Fruit fly (Drosophila melanogaster) whole organism, wandering third instar larva: Measurements from ENCODE around the gene ppk28.
A peak's percentile ranks its signal among the peaks of the same experiment; 100 is the strongest.

ENCODE experiments used
- Abd-B ChIP-seq: fragments of >200 bp; optimal IDR thresholded peaks from 2 replicates; lab custom pipeline; 2017; ENCODE audit warnings: missing biosample characterization, missing genetic modification characterization
- CG9705 ChIP-seq: fragments of 200-800 bp; sonication (Bioruptor generic); optimal IDR thresholded peaks from 2 replicates; lab custom pipeline; 2018; ENCODE audit warnings: missing biosample characterization, mild to moderate bottlenecking, missing genetic modification characterization
- CrebA ChIP-seq: fragments of 200-800 bp; sonication (Bioruptor generic); optimal IDR thresholded peaks from 2 replicates; lab custom pipeline; 2016; ENCODE audit warnings: missing biosample characterization, mild to moderate bottlenecking, missing genetic modification characterization, borderline replicate concordance
- Dfd ChIP-seq: fragments of >200 bp; optimal IDR thresholded peaks from 2 replicates; lab custom pipeline; 2017; ENCODE audit warnings: missing biosample characterization, missing genetic modification characterization
- Dif ChIP-seq: fragments of 200-275, 200-300 bp; sonication (Bioruptor generic); optimal IDR thresholded peaks from 2 replicates; lab custom pipeline; 2018; ENCODE audit warnings: missing biosample characterization, missing genetic modification characterization; ENCODE audit not compliant: partially characterized antibody
- HLH106 ChIP-seq: fragments of 200-800 bp; optimal IDR thresholded peaks from 3 replicates; lab custom pipeline; 2019; ENCODE audit warnings: missing biosample characterization, mild to moderate bottlenecking, missing genetic modification characterization, moderate library complexity
- Hnf4 ChIP-seq: fragments of 200-800 bp; sonication (Bioruptor generic); optimal IDR thresholded peaks from 2 replicates; lab custom pipeline; 2016; ENCODE audit warnings: missing biosample characterization, mild to moderate bottlenecking, missing genetic modification characterization
- Hr78 ChIP-seq: fragments of >200 bp; optimal IDR thresholded peaks from 2 replicates; lab custom pipeline; 2017; ENCODE audit warnings: missing biosample characterization, missing genetic modification characterization
- Hr83 ChIP-seq: fragments of 200-300 bp; sonication (Bioruptor generic); optimal IDR thresholded peaks from 2 replicates; lab custom pipeline; 2016; ENCODE audit warnings: missing biosample characterization, mild to moderate bottlenecking, missing genetic modification characterization, moderate library complexity; ENCODE audit not compliant: poor library complexity, severe bottlenecking
- Jra ChIP-seq: sonication (Bioruptor generic); optimal IDR thresholded peaks from 2 replicates; lab custom pipeline; 2016; ENCODE audit warnings: missing biosample characterization, missing genetic modification characterization
- Mio ChIP-seq: sonication (Bioruptor generic); optimal IDR thresholded peaks from 2 replicates; lab custom pipeline; 2016; ENCODE audit warnings: missing biosample characterization, missing genetic modification characterization
- Myc ChIP-seq: fragments of >200 bp; optimal IDR thresholded peaks from 2 replicates; lab custom pipeline; 2017
- OdsH ChIP-seq: fragments of 200-800 bp; sonication (Bioruptor generic); optimal IDR thresholded peaks from 2 replicates; lab custom pipeline; 2016; ENCODE audit warnings: missing biosample characterization, mild to moderate bottlenecking, missing genetic modification characterization
- Rel ChIP-seq, 2 experiments: fragments of 200-800 bp; sonication (Bioruptor generic) in 1 of 2; optimal IDR thresholded peaks; 2 replicates in 1 of 2; 3 replicates in 1 of 2; lab custom pipeline; 2016 to 2019; ENCODE audit warnings: mild to moderate bottlenecking in 2 of 2, missing biosample characterization in 2 of 2, missing genetic modification characterization in 2 of 2, moderate library complexity in 1 of 2
- Sp1 ChIP-seq: fragments of 200-800 bp; sonication (Bioruptor generic); optimal IDR thresholded peaks from 3 replicates; lab custom pipeline; 2019; ENCODE audit warnings: missing biosample characterization, mild to moderate bottlenecking, missing genetic modification characterization, moderate library complexity
- Vsx2 ChIP-seq: fragments of 200-300, 225-300 bp; sonication (Bioruptor generic); optimal IDR thresholded peaks from 2 replicates; lab custom pipeline; 2018; ENCODE audit warnings: missing biosample characterization, missing genetic modification characterization; ENCODE audit not compliant: partially characterized antibody
- br ChIP-seq: fragments of 200-800 bp; sonication (Bioruptor generic); optimal IDR thresholded peaks from 2 replicates; lab custom pipeline; 2016; ENCODE audit warnings: missing biosample characterization, missing genetic modification characterization
- brk ChIP-seq: fragments of 200-800 bp; sonication (Bioruptor generic); optimal IDR thresholded peaks from 2 replicates; lab custom pipeline; 2016; ENCODE audit warnings: missing biosample characterization, mild to moderate bottlenecking, missing genetic modification characterization
- dl ChIP-seq, 2 experiments: fragments of 175-275, 200-275 bp in 1 of 2; fragments of 200-275 bp in 1 of 2; sonication (Bioruptor generic); optimal IDR thresholded peaks; lab custom pipeline; 2018; ENCODE audit warnings: mild to moderate bottlenecking in 2 of 2, missing biosample characterization in 2 of 2, missing genetic modification characterization in 2 of 2, moderate library complexity in 2 of 2; ENCODE audit not compliant: partially characterized antibody in 2 of 2, insufficient read depth in 1 of 2
- dmrt93B ChIP-seq: fragments of 200-800 bp; sonication (Bioruptor generic); optimal IDR thresholded peaks from 2 replicates; lab custom pipeline; 2018; ENCODE audit warnings: missing biosample characterization, mild to moderate bottlenecking, missing genetic modification characterization
- dsf ChIP-seq: sonication (Bioruptor generic); optimal IDR thresholded peaks from 2 replicates; lab custom pipeline; 2016; ENCODE audit warnings: missing biosample characterization, missing genetic modification characterization, borderline replicate concordance
- ey ChIP-seq: fragments of 200-800 bp; sonication (Bioruptor generic); optimal IDR thresholded peaks from 2 replicates; lab custom pipeline; 2016; ENCODE audit warnings: missing biosample characterization, missing genetic modification characterization
- foxo ChIP-seq, 2 experiments: fragments of 200-800 bp; sonication (Bioruptor generic); optimal IDR thresholded peaks; 2 replicates in 1 of 2; 3 replicates in 1 of 2; lab custom pipeline; 2016 to 2017; ENCODE audit warnings: missing biosample characterization in 2 of 2, missing genetic modification characterization in 2 of 2
- fru ChIP-seq: fragments of 200-800 bp; sonication (Bioruptor generic); optimal IDR thresholded peaks from 3 replicates; lab custom pipeline; 2016; ENCODE audit warnings: missing biosample characterization, mild to moderate bottlenecking, missing genetic modification characterization
- h ChIP-seq: fragments of 200-800 bp; sonication (Bioruptor generic); optimal IDR thresholded peaks from 3 replicates; lab custom pipeline; 2016; ENCODE audit warnings: missing biosample characterization, mild to moderate bottlenecking, missing genetic modification characterization
- jim ChIP-seq: fragments of 175-275, 200-325 bp; sonication (Bioruptor generic); optimal IDR thresholded peaks from 2 replicates; lab custom pipeline; 2016; ENCODE audit warnings: missing biosample characterization, mild to moderate bottlenecking, missing genetic modification characterization
- pan ChIP-seq: fragments of >200 bp; optimal IDR thresholded peaks from 2 replicates; lab custom pipeline; 2017
- psq ChIP-seq: fragments of 200-800 bp; sonication (Bioruptor generic); optimal IDR thresholded peaks from 3 replicates; lab custom pipeline; 2017; ENCODE audit warnings: missing biosample characterization, mild to moderate bottlenecking, missing genetic modification characterization, moderate library complexity
- rgr ChIP-seq: fragments of 200-800 bp; sonication (Bioruptor generic); optimal IDR thresholded peaks from 3 replicates; lab custom pipeline; 2016; ENCODE audit warnings: missing biosample characterization, mild to moderate bottlenecking, missing genetic modification characterization
- sage ChIP-seq: fragments of 200-800 bp; sonication (Bioruptor generic); optimal IDR thresholded peaks from 2 replicates; lab custom pipeline; 2016; ENCODE audit warnings: missing biosample characterization, mild to moderate bottlenecking, missing genetic modification characterization
- tai ChIP-seq: sonication (Bioruptor generic); optimal IDR thresholded peaks from 2 replicates; lab custom pipeline; 2016; ENCODE audit warnings: missing biosample characterization, missing genetic modification characterization
- usp ChIP-seq: fragments of >200 bp; optimal IDR thresholded peaks from 2 replicates; lab custom pipeline; 2017; ENCODE audit warnings: missing biosample characterization, missing genetic modification characterization
- woc ChIP-seq: sonication (Bioruptor generic); optimal IDR thresholded peaks from 2 replicates; lab custom pipeline; 2016; ENCODE audit warnings: missing biosample characterization, mild to moderate bottlenecking, missing genetic modification characterization

Gene ppk28

dm6 chrX:16764955-16765354, 40.9 kb upstream of the ppk28 start:
- TF ChIP-seq Dfd (GFP tag; lab: Kevin White, UChicago) (no peak), brk (GFP tag; lab: Kevin White, UChicago) (no peak), foxo (GFP tag; optimal IDR thresholded peaks at IDR 0.05; lab: Kevin White, UChicago) (peak in 1 of 2 experiments; percentile 55), sage (GFP tag; lab: Kevin White, UChicago) (no peak), usp (no peak), dl (GFP tag; optimal IDR thresholded peaks at IDR 0.05; lab: Kevin White, UChicago; ENCODE audit: insufficient read depth in 1 of 2, partially characterized antibody in 2 of 2) (no peak), OdsH (GFP tag; lab: Kevin White, UChicago) (peak; percentile 20), br (GFP tag; lab: Kevin White, UChicago) (no peak), ey (peak; percentile 30), fru (GFP tag; lab: Kevin White, UChicago) (peak; percentile 60), CrebA (GFP tag; lab: Kevin White, UChicago) (no peak), Sp1 (GFP tag; lab: Kevin White, UChicago) (no peak), tai (GFP tag; lab: Kevin White, UChicago) (no peak), Hr78 (GFP tag; lab: Kevin White, UChicago) (no peak), jim (no peak), rgr (GFP tag; lab: Kevin White, UChicago) (peak; percentile 0), HLH106 (tag; lab: Kevin White, UChicago) (peak; percentile 8), Hr83 (GFP tag; lab: Kevin White, UChicago) (no peak), dmrt93B (GFP tag; lab: Kevin White, UChicago) (no peak), CG9705 (GFP tag; lab: Kevin White, UChicago) (no peak), Rel (GFP tag; optimal IDR thresholded peaks at IDR 0.05; lab: Kevin White, UChicago) (no peak), Rel (tag; optimal IDR thresholded peaks at IDR 0.05; lab: Kevin White, UChicago) (no peak), psq (GFP tag; lab: Kevin White, UChicago) (no peak), dsf (GFP tag; lab: Kevin White, UChicago) (no peak), Vsx2 (GFP tag; lab: Kevin White, UChicago) (no peak), Dif (GFP tag; lab: Kevin White, UChicago) (no peak), woc (GFP tag; lab: Kevin White, UChicago) (peak; percentile 75), h (peak; percentile 42), pan (no peak), Jra (GFP tag; lab: Kevin White, UChicago) (no peak), Myc (lab: Kevin White, UChicago) (no peak), Mio (GFP tag; lab: Kevin White, UChicago) (no peak), Hnf4 (peak; percentile 19)
- TF ChIP-seq, all 38 proteins: peak for 9

dm6 chrX:16765809-16766208, 40.1 kb upstream of the ppk28 start:
- TF ChIP-seq tai (GFP tag; lab: Kevin White, UChicago) (no peak), Hr83 (GFP tag; lab: Kevin White, UChicago) (no peak), foxo (GFP tag; optimal IDR thresholded peaks at IDR 0.05; lab: Kevin White, UChicago) (peak in 1 of 2 experiments; percentile 11)

dm6 chrX:16766868-16767431, 38.9 kb upstream of the ppk28 start:
- no peak for TF ChIP-seq Myc (lab: Kevin White, UChicago)
- no peak for TF ChIP-seq Dif (GFP tag; lab: Kevin White, UChicago)
- no peak for TF ChIP-seq dmrt93B (GFP tag; lab: Kevin White, UChicago)
- no peak for TF ChIP-seq sage (GFP tag; lab: Kevin White, UChicago)
- TF ChIP-seq dl (GFP tag; optimal IDR thresholded peaks at IDR 0.05; lab: Kevin White, UChicago; ENCODE audit: insufficient read depth in 1 of 2, partially characterized antibody in 2 of 2) = no peak
- TF ChIP-seq jim = no peak
- TF ChIP-seq Hr78 (GFP tag; lab: Kevin White, UChicago) = no peak
- no peak for TF ChIP-seq pan
- TF ChIP-seq Hnf4 = no peak
- no peak for TF ChIP-seq Abd-B
- no peak for TF ChIP-seq Jra (GFP tag; lab: Kevin White, UChicago)
